Fruit fly (Drosophila melanogaster): Measurements from ENCODE around the gene Prp40.

Gene Prp40

dm6 chr2L:2992664-2993174 lies 30.3 kb upstream of the Prp40 start, which contains the start of the genes okr and CG3558 (continued):
- TF ChIP-seq Elba2 (GFP tag; optimal IDR thresholded peaks at IDR 0.05) (peak; percentile 47), pita (GFP tag; optimal IDR thresholded peaks at IDR 0.05) (no peak), MESR4 (GFP tag; optimal IDR thresholded peaks at IDR 0.05) (peak; percentile 72), slbo (GFP tag; IDR thresholded peaks at IDR 0.05) (no peak), Lhr (GFP tag; optimal IDR thresholded peaks at IDR 0.05) (peak; percentile 23), grn (GFP tag; optimal IDR thresholded peaks at IDR 0.05) (no peak), CG2116 (GFP tag; optimal IDR thresholded peaks at IDR 0.05) (peak; percentile 85), nau (GFP tag; optimal IDR thresholded peaks at IDR 0.05) (no peak), CG12744 (GFP tag; optimal IDR thresholded peaks at IDR 0.05) (no peak), Stat92E (GFP tag; optimal IDR thresholded peaks at IDR 0.05) (no peak), CoRest (tag; optimal IDR thresholded peaks at IDR 0.05) (no peak), CG2120 (GFP tag; optimal IDR thresholded peaks at IDR 0.05) (peak; percentile 23), CG6791 (GFP tag; IDR thresholded peaks at IDR 0.05; ENCODE audit: partially characterized antibody) (peak; percentile 73), chinmo (GFP tag; IDR thresholded peaks at IDR 0.05; ENCODE audit: partially characterized antibody) (no peak), CG9797 (GFP tag; optimal IDR thresholded peaks at IDR 0.05) (peak; percentile 83), CG13287 (GFP tag; IDR thresholded peaks at IDR 0.05; ENCODE audit: partially characterized antibody) (peak; percentile 90), CG17385 (GFP tag; optimal IDR thresholded peaks at IDR 0.05) (no peak), hbn (GFP tag; IDR thresholded peaks at IDR 0.05; ENCODE audit: partially characterized antibody) (peak; percentile 80), Nf-YC (tag; optimal IDR thresholded peaks at IDR 0.05) (no peak), CG17568 (GFP tag; optimal IDR thresholded peaks at IDR 0.05) (no peak), CG14710 (tag; optimal IDR thresholded peaks at IDR 0.05) (peak; percentile 59), stwl (tag; optimal IDR thresholded peaks at IDR 0.05) (peak; percentile 74), CG3281 (GFP tag; optimal IDR thresholded peaks at IDR 0.05) (no peak), CG3163 (GFP tag; optimal IDR thresholded peaks at IDR 0.05) (no peak), CG1647 (GFP tag; optimal IDR thresholded peaks at IDR 0.05) (peak; percentile 19), unc-4 (GFP tag; IDR thresholded peaks at IDR 0.05; ENCODE audit: partially characterized antibody) (peak; percentile 91), grau (tag; optimal IDR thresholded peaks at IDR 0.05) (peak; percentile 24), so (GFP tag; IDR thresholded peaks at IDR 0.05) (no peak), CG17186 (GFP tag; optimal IDR thresholded peaks at IDR 0.05) (peak; percentile 59), gfzf (GFP tag; optimal IDR thresholded peaks at IDR 0.05) (peak; percentile 57), inv (GFP tag; IDR thresholded peaks at IDR 0.05; ENCODE audit: partially characterized antibody) (peak; percentile 72), nerfin-2 (GFP tag; IDR thresholded peaks at IDR 0.05; ENCODE audit: partially characterized antibody) (peak; percentile 69), CG4707 (GFP tag; optimal IDR thresholded peaks at IDR 0.05) (peak; percentile 10), HLH4C (GFP tag; IDR thresholded peaks at IDR 0.05; ENCODE audit: partially characterized antibody) (peak; percentile 78), Blimp-1 (GFP tag; optimal IDR thresholded peaks at IDR 0.05) (peak; percentile 73), Doc3 (GFP tag; IDR thresholded peaks at IDR 0.05; ENCODE audit: partially characterized antibody) (peak; percentile 86), Pdp1 (GFP tag; optimal IDR thresholded peaks at IDR 0.05) (peak in 1 of 2 experiments; percentile 1), crp (GFP tag; optimal IDR thresholded peaks at IDR 0.05) (peak; percentile 70 to 95), Nf-YA (GFP tag; IDR thresholded peaks at IDR 0.05) (no peak), CG11696 (GFP tag; IDR thresholded peaks at IDR 0.05) (no peak), E2f2 (GFP tag; IDR thresholded peaks at IDR 0.05) (peak; percentile 88), run (tag; optimal IDR thresholded peaks at IDR 0.05) (no peak), CG2199 (GFP tag; IDR thresholded peaks at IDR 0.05) (no peak), maf-S (GFP tag; optimal IDR thresholded peaks at IDR 0.05) (no peak), CG34422 (GFP tag; IDR thresholded peaks at IDR 0.05) (no peak), CG18262 (tag; optimal IDR thresholded peaks at IDR 0.05) (peak; percentile 1), Bgb (GFP tag; IDR thresholded peaks at IDR 0.05; ENCODE audit: partially characterized antibody) (peak; percentile 74), CG9932 (GFP tag; IDR thresholded peaks at IDR 0.05) (no peak)
